Worm (Caenorhabditis elegans): ENCODE data around the gene R10D12.1.

Gene R10D12.1

DNA sequence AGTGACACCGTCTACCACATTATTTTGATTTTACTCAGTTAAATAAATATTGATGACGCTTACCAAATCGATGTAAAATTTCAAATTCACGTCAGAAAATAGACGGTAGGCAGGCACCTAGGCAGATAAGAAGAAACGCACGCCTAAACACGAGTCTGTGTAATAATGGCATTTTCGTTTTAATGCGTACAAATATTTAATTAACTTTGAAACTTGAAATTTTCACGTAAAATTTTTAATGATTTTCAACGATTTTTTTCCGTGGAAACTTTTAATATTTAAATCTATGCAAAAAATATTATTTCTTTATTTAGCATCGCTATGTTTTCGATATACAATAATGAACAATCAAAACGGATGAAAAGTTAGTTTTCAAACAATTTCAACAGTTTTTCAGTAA is 3.2 kb downstream of the R10D12.1 start, which contains the start of gene C06B3.16:
Gene C06B3.16 (plus strand): TSS at position 301 of the 400 bp plus-strand sequence.
- TF ChIP-seq F39B2.1 (GFP tag; IDR thresholded peaks at IDR 0.05) (no peak), C17E4.6 (GFP tag; IDR thresholded peaks at IDR 0.05) (no peak), madf-3 (GFP tag; IDR thresholded peaks at IDR 0.05) (no peak), dox-1 (GFP tag; IDR thresholded peaks at IDR 0.05) (no peak)

- TF ChIP-seq nfya-1 (tag; optimal IDR thresholded peaks at IDR 0.05; ENCODE audit: borderline replicate concordance, insufficient read depth), result no peak
- no peak for TF ChIP-seq snpc-1.1 (tag; optimal IDR thresholded peaks at IDR 0.05; ENCODE audit: insufficient read depth)
- TF ChIP-seq somi-1 (GFP tag; optimal IDR thresholded peaks at IDR 0.05), result no peak
- TF ChIP-seq nhr-179 (tag; optimal IDR thresholded peaks at IDR 0.05), result no peak
- no peak for TF ChIP-seq fkh-3 (tag; optimal IDR thresholded peaks at IDR 0.05)
- TF ChIP-seq dpl-1 (GFP tag; optimal IDR thresholded peaks at IDR 0.05), result no peak
- TF ChIP-seq madf-10 (tag; optimal IDR thresholded peaks at IDR 0.05), result no peak
- TF ChIP-seq tbx-9 (tag; optimal IDR thresholded peaks at IDR 0.05; ENCODE audit: borderline replicate concordance), result no peak
- no peak for TF ChIP-seq lin-26 (GFP tag; IDR thresholded peaks at IDR 0.05)
- TF ChIP-seq F55B11.4 (tag; optimal IDR thresholded peaks at IDR 0.05; ENCODE audit: borderline replicate concordance, insufficient read depth), result no peak
- no peak for TF ChIP-seq Y79H2A.3 (GFP tag; conservative IDR thresholded peaks at IDR 0.05)
These were observed 4.9 kb downstream of the R10D12.1 start, which contains the start of gene srxa-13 for ce11 chrV:13929503-13929902. TSS of gene srxa-13 (plus strand) at chrV:13929803.

DNA sequence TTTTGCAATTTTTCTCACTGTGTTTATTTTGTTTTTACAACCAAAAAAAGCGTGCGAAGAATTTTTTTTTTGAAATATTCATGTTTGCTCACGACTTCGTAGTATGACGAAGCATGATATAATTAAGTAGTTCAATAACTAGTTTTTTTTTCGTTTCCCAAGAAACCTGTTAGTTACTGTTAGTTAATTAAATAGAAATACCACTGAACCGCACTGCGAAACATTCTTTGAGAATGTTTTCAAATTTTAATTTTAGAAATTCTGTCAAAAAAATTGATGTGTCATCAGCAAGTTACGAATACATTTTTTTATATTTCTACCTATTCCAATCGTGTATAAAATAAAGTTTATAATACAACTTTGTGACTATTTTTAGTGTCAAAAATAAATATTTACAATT is 8.0 kb downstream of the R10D12.1 start, which contains the start of gene srxa-12:
Gene srxa-12 (plus strand): TSS at position 301 of the 400 bp plus-strand sequence.
- TF ChIP-seq madf-8 (GFP tag; conservative IDR thresholded peaks at IDR 0.05) (no peak), T07F8.4 (tag; optimal IDR thresholded peaks at IDR 0.05) (no peak), chd-7 (tag; optimal IDR thresholded peaks at IDR 0.05) (no peak), Y56A3A.18 (GFP tag; IDR thresholded peaks at IDR 0.05) (no peak)

ce11 chrV:13923851-13924250 is 10.6 kb downstream of the R10D12.1 start, which contains the start of gene srxa-11:
TSS of gene srxa-11 (plus strand) at chrV:13924151.
- TF ChIP-seq cebp-1 (GFP tag; IDR thresholded peaks at IDR 0.05), result no peak
- no peak for TF ChIP-seq cebp-1 (tag; optimal IDR thresholded peaks at IDR 0.05)
- no peak for TF ChIP-seq hmg-20 (GFP tag; IDR thresholded peaks at IDR 0.05)
- TF ChIP-seq aptf-2 (GFP tag; conservative IDR thresholded peaks at IDR 0.05), result no peak
- no peak for TF ChIP-seq xnd-1 (tag; optimal IDR thresholded peaks at IDR 0.05)
- no peak for TF ChIP-seq F33H1.4 (GFP tag; IDR thresholded peaks at IDR 0.05)
- TF ChIP-seq attf-5 (GFP tag; optimal IDR thresholded peaks at IDR 0.05), result no peak
- no peak for TF ChIP-seq dpff-1 (tag; optimal IDR thresholded peaks at IDR 0.05)
- TF ChIP-seq akir-1 (GFP tag; optimal IDR thresholded peaks at IDR 0.05), result no peak
- no peak for TF ChIP-seq snpc-3.4 (tag; optimal IDR thresholded peaks at IDR 0.05)
- TF ChIP-seq nfya-2 (GFP tag; IDR thresholded peaks at IDR 0.05), result no peak
- no peak for TF ChIP-seq C17E4.6 (GFP tag; IDR thresholded peaks at IDR 0.05)

- no peak for TF ChIP-seq snpc-1.3 (tag; optimal IDR thresholded peaks at IDR 0.05; ENCODE audit: insufficient read depth)
- TF ChIP-seq F57A8.1 (GFP tag; optimal IDR thresholded peaks at IDR 0.05), result no peak
- no peak for TF ChIP-seq sdz-38 (tag; optimal IDR thresholded peaks at IDR 0.05)
- no peak for TF ChIP-seq C17E4.6 (GFP tag; IDR thresholded peaks at IDR 0.05)
- no peak for TF ChIP-seq mes-4 (tag; optimal IDR thresholded peaks at IDR 0.05)
- no peak for TF ChIP-seq F52B5.7 (tag; optimal IDR thresholded peaks at IDR 0.05)
- no peak for TF ChIP-seq somi-1 (GFP tag; optimal IDR thresholded peaks at IDR 0.05)
- TF ChIP-seq ceh-40 (GFP tag; IDR thresholded peaks at IDR 0.05), result no peak
- no peak for TF ChIP-seq F57C9.4 (tag; optimal IDR thresholded peaks at IDR 0.05)
- TF ChIP-seq Y53F4B.3 (GFP tag; IDR thresholded peaks at IDR 0.05), result no peak
- TF ChIP-seq cebp-1 (GFP tag; IDR thresholded peaks at IDR 0.05), result no peak
- no peak for TF ChIP-seq cebp-1 (tag; optimal IDR thresholded peaks at IDR 0.05)
- TF ChIP-seq ccch-3 (GFP tag; optimal IDR thresholded peaks at IDR 0.05), result no peak
- TF ChIP-seq ZK185.1 (tag; optimal IDR thresholded peaks at IDR 0.05; ENCODE audit: poor library complexity, severe bottlenecking), result no peak
These were observed 13.7 kb downstream of the R10D12.1 start, which contains the start of gene srx-42 for ce11 chrV:13920730-13921129. TSS of gene srx-42 (plus strand) at chrV:13921030.
